Worm (Caenorhabditis elegans): ENCODE results near the gene kel-8.

Gene kel-8

DNA sequence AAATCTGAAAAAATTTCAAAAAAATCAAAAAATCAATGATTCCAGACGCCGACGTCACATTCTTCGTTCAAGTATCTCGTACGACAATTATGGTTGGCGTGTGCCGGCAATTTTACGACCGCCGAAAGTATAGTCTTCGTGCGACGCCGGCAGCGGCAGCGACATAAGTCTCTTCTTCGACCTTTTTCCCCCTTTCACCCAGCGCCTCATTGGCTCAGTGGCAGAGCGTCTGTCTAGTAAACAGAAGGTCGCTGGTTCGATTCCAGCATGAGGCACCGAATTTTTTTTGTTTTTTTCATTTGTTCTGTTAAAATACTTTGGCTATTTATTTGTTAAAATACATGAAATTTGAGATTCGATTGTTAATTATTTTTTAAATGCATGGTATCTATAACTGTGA is 2.6 kb downstream of the kel-8 start:
- TF ChIP-seq unc-62 (GFP tag; optimal IDR thresholded peaks at IDR 0.05) = no peak

DNA sequence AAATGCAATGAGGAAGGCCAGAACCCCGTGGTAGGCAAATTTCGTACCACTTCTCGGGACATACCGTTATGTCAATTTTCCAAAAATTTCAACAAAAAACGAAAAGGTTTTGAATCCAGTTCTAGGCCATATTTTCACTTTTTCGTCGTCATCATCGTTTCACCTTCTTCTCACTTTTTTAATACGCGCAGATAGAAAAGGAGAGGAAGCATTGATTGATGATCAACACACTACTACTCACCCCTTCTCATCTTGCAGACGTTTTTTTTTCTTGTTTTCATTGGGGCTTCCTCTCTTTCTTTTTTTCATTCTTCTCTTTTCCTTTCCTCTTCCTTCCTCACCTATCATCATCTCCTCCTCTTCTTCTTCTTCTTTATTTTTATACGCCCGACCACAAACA is 4.4 kb downstream of the kel-8 start:
- TF ChIP-seq unc-62 (GFP tag; optimal IDR thresholded peaks at IDR 0.05) = no peak

DNA sequence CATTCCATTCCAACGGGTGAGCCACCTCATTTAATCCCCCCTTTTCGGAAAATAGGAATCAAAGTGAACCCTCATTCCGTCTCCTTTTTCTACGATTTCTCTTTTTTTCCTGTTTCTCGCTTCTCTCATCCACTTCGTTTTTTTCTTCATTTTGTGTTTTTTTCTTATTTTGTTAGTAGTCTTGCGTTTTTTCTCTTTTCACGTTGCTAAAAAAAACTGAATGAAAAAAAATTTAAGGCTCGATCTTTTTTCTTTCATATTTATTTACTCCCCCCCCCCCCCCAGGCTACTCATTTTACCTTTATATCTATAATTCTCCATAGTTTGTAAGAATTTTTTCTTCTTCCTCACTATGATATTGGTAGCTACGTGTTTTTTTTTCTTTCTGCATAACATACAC is 6.4 kb downstream of the kel-8 start:
- no peak for TF ChIP-seq unc-62 (GFP tag; optimal IDR thresholded peaks at IDR 0.05)

DNA sequence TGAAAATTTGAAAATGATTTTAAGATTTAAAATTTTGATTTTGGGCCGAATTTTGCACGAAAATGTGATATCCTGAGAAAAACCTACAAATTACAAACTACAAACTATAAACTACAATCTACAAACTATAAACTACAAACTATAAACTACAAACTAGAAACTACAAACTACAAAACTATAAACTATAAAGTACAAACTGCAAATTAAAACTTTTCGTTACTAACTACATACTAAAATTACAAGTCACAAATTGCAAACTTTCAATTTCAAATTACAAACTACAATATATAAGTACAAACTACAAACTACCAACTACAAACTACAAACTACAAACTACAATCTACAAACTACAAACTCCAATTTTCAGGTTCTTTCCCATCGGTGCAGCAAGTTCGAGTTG is 12.2 kb downstream of the kel-8 start:
- TF ChIP-seq unc-62 (GFP tag; optimal IDR thresholded peaks at IDR 0.05) = no peak

DNA sequence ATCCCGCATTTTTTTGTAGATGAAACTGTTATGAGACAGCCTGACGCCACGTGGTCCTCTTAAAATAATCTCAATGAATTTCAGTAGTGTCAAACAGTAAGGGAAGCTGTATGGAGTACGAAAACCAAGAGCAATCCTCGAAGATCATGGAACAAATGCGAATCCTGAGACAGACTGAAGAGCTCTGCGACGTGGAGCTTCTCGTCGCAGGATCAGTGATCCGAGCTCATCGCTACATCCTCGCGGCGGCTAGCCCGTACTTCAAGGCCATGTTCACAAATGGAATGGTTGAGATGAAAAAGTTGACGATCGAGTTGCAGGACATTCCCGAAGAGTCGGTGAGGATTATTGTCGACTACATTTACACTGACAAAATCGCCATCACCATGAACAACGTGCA is 13.0 kb downstream of the kel-8 start:
- TF ChIP-seq unc-62 (GFP tag; optimal IDR thresholded peaks at IDR 0.05) = no peak

DNA sequence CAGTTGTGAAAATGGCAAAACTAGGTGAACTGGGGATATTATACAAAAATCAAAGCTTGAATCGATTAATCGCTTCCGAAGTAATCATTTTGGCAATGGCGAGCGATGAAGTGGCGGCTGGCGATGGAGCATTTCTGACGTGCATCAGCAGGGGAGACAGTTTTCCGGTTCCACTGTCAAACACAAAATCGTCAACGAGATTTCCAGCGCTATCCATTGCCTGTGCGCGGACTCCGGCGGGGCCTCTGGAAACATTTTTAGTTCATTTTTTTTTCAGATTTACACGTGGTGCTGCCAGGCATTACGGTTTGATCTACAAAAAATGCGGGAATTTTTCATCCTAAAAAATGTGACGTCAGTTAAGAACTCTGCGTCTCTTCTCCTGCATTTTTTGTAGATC is 17.3 kb downstream of the kel-8 start:
- no peak for TF ChIP-seq unc-62 (GFP tag; optimal IDR thresholded peaks at IDR 0.05)

DNA sequence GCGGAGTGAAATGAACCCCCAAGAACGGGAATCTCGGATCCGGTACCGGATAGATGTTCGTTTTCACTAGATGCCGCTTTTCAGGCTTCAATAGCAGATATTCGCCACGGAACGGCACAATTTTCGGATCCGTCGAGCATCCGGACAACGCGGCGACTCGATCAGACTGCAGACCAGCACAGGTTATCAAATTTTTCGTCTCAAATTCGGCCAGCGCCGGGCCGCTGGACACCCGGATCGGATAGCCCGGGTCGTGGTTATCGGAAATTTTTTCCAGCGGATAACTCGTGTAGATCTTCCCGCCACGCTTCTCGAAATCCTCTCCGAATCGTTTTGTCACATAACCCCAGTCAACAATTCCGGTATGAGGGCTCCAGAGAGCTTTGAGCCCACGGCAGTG is 19.2 kb downstream of the kel-8 start:
- TF ChIP-seq unc-62 (GFP tag; optimal IDR thresholded peaks at IDR 0.05) = no peak

DNA sequence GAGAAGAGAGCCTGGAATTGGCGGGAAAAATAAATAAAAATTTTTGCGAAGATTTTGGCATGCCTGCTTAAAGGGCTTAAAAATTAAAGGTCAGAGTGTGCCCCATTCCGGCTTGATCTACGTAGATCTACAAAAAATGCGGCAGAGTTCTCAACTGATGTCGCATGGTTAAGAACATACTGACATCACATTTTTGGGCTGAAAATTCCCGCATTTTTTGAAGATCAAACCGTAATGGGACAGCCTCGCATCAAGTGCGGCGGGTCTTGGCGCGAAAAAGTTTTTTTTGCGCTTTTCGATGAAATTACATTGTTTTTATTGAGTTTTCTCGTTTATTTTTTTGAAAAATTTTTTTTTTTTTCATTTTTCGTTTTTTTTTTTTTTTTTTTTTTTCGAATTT is 19.7 kb downstream of the kel-8 start:
- TF ChIP-seq unc-62 (GFP tag; optimal IDR thresholded peaks at IDR 0.05) = no peak

DNA sequence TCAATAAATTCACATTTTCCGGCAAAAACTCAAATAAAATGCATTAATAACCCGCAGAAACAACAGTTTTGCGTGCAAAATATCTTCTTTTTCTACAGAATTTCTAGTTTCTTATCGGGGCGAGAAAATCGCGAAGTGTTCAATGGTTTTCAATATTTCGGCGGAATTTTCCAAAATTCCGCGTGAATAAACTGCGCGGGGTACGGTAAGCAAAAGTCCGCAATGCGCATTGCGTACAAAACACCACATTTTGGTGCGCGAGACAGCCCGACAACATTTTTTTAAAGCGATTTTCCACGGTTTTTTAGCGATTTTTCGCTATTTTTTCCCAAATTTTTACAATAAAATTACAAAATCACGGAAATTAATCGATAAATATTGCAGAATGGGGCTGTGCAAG is 23.1 kb downstream of the kel-8 start, which contains the start of gene Y45G12B.2:
Gene Y45G12B.2, plus strand, starts transcription at position 383 of the 400 bp plus-strand sequence.
- no peak for TF ChIP-seq unc-62 (GFP tag; optimal IDR thresholded peaks at IDR 0.05)

DNA sequence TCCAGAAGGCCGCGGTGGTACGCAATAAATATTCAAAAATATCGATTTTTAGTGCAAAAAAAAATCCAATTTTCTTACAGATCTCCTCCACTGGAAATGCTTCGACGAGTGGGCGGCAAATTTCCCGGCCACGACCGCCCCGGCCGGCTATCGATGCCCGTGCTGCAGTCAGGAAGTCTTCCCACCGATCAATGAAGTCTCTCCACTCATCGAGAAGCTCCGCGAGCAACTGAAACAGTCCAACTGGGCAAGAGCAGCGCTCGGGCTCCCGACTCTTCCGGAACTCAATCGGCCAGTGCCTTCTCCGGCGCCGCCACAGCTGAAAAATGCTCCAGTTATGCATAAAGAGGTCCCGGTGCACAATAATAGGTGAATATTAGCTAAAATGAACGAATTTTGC is 24.7 kb downstream of the kel-8 start, which contains the start of gene Y45G12B.3:
Gene Y45G12B.3, minus strand, starts transcription at position 320 of the 400 bp plus-strand sequence.
- TF ChIP-seq unc-62 (GFP tag; optimal IDR thresholded peaks at IDR 0.05) = no peak

DNA sequence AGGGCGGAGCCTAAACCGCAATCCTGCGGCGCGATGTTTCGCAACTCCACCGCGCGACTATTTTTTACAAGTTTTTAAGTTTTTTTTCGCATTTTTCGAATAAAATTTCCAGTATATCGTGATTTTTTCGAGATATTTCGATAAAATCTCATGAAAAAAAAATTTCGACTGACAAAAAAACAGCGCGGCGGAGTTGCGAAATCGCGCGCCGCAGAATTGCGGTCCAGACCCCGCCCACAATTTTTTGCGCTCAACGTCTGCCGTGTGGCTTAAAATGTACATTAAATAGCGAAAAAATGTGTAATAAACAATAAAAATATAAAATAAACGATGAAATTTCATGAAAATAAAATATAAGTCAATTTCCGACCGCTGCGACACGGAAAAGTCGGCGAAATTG is 26.4 kb downstream of the kel-8 start:
- no peak for TF ChIP-seq unc-62 (GFP tag; optimal IDR thresholded peaks at IDR 0.05)

DNA sequence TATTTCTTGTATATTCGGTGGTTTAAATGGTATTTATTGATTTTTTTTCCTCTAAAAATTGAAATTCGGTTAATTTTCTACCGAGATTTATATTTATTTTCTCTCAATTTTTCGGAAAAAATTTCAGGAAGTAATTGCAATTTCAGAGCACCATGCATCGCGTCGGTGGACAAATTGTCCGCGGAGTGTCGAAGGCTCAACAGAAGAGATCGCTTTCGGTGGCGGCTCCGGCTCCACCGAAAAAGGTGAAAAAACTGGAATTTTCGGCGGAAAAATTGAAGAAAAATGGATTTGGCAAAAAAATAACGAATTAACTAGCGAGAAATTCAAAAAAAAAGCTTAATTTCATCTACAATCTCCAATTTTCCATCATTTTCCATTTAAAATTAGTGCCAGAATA is 27.6 kb downstream of the kel-8 start, which contains the start of gene nuo-5:
Gene nuo-5, plus strand, starts transcription at position 147 of the 400 bp plus-strand sequence.
- no peak for TF ChIP-seq unc-62 (GFP tag; optimal IDR thresholded peaks at IDR 0.05)

DNA sequence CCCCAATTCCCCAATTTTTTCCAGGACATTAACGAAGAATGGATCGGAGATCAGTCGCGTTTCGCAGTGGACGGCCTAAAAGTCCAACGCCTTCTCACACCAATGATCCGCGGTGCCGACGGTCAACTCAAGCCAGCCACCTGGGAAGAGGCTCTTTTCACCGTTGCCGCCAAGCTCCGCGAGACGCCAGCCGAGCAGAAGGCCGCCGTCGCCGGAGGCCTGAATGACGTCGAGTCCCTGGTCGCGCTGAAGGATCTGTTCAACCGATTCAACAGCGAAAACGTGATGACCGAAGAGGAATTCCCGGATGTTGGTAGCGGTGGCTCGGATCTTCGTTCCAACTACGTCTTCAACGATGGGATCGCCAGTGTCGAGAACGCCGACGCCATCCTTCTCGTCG is 31.6 kb downstream of the kel-8 start:
- TF ChIP-seq unc-62 (GFP tag; optimal IDR thresholded peaks at IDR 0.05) = no peak

DNA sequence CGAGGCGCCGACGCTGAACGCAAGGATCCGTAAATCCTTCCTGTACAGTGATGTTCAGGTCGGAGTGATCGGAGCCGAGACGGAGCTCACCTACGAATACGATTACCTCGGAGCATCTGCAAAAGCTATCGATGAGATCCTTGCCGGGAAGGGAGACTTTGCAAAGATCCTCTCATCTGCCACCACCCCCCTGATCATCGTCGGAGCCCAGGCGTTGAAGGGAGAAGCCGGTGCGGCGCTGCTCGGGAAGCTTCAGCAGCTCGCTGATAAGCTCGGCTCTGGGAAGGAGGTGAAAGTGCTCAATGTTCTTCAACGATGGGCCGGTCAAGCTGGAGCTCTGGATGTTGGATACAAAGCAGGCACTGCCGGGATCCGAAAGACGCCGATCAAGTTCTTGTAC is 32.0 kb downstream of the kel-8 start:
- no peak for TF ChIP-seq unc-62 (GFP tag; optimal IDR thresholded peaks at IDR 0.05)

DNA sequence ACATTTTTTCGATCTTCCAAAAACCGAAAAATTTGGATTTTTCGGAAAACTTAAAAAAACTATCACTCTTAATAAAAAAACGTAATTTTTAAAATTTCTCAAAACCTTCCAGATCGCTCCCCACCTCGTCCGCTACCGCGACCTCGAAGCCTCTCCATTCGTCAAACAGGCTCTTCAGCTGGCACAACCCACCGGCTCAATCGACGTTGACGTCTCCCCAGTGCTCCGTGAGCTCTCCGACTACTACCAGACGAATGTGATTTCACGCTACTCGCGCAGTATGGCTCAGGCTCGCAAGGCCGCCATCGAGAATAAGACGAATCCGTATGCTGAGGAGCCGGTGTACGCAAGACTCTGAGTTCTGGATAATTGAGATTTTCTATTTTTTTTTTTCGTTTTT is 35.1 kb downstream of the kel-8 start:
- no peak for TF ChIP-seq unc-62 (GFP tag; optimal IDR thresholded peaks at IDR 0.05)

DNA sequence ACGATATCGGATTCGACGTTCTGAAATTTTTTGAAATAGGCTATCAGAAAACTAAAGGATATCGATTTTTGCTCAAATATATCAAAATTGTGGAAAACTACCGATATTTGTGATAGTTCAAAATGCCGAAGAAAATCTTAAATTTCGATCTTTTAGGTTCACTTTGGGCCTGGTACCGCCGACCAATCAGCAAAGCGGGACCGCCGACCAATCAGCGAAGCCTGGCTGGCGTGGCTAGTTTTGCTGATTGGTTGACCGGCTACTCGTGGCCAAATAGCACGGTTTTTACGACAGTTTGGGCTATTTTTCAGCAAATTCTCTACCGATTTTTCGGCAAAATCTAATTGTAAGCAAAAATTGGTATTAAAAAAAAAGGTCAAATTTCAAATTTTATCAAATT is 38.9 kb downstream of the kel-8 start:
- TF ChIP-seq unc-62 (GFP tag; optimal IDR thresholded peaks at IDR 0.05) = no peak

DNA sequence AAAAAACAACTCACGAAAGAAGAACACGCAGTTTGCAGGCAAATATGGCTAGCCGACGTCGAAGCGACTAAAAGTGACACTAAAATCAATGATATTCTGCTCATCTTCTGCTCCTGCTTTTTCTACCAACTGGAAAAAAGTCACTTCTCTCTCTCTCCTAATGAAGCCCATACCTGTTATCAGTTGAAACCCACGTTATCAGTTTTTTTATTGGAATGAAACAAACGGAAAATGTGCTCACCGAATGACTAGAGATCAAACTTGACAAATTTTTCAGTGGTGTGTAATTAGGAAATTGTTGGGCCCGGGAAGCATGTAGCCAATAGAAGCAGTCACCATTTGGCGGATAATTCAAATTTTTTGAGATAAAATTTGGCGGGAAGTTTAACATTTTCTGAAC is 40.2 kb downstream of the kel-8 start, which contains the start of gene C24B9.3:
Gene C24B9.3, minus strand, starts transcription at position 171 of the 400 bp plus-strand sequence.
- TF ChIP-seq unc-62 (GFP tag; optimal IDR thresholded peaks at IDR 0.05) = no peak

DNA sequence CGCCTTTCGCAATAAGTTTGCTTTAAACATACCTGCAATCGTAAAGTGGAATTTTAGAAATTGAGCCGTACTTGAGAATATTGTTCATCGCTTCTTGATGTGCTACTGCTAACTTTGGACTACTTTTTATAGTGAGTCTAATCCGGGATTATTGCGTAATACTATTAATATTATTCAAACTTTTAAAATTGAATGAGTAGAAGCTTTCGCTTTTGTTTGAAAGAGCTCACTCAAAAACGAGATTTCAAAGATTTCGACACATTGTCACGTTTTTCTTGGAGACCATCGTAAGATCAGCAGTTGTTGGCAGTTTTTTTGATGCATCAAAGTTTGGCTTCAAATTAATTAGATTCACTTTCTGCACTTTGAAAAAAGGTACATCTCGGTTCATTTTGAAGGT is 42.3 kb downstream of the kel-8 start, which contains the start of gene srt-28:
Gene srt-28, minus strand, starts transcription at position 101 of the 400 bp plus-strand sequence.
- TF ChIP-seq unc-62 (GFP tag; optimal IDR thresholded peaks at IDR 0.05) = no peak

All from whole organism, dauer.